Fruit fly (Drosophila melanogaster) whole organism, embryonic: ENCODE data around the gene Tlk.
A peak's percentile ranks its signal among the peaks of the same experiment; 100 is the strongest.

Experiments used
- ATbp ChIP-seq: fragments of 200-800 bp; sonication (Bioruptor generic); optimal IDR thresholded peaks from 2 replicates; lab custom pipeline; 2017; ENCODE audit warnings: missing biosample characterization, mild to moderate bottlenecking, missing genetic modification characterization, missing genetic modification reagents
- Adf1 ChIP-seq: fragments of 200-800 bp; sonication (Bioruptor generic); IDR thresholded peaks from 2 replicates; pipeline ENCODE4 v1.3.6; 2022; ENCODE audit warnings: missing biosample characterization, missing genetic modification characterization
- Asciz ChIP-seq: fragments of 200-800 bp; sonication (Bioruptor generic); optimal IDR thresholded peaks from 2 replicates; lab custom pipeline; 2017; ENCODE audit warnings: missing biosample characterization, mild to moderate bottlenecking, missing genetic modification characterization, missing genetic modification reagents
- BEAF-32 ChIP-seq: fragments of 200-800 bp; sonication (Bioruptor generic); optimal IDR thresholded peaks from 3 replicates; lab custom pipeline; 2017; ENCODE audit warnings: missing biosample characterization, missing genetic modification characterization, mild to moderate bottlenecking, moderate library complexity, missing genetic modification reagents
- CG10147 ChIP-seq: fragments of 200-800 bp; sonication (Bioruptor generic); optimal IDR thresholded peaks from 2 replicates; lab custom pipeline; 2019; ENCODE audit warnings: missing biosample characterization, mild to moderate bottlenecking, missing genetic modification characterization, moderate library complexity
- CG10274 ChIP-seq: fragments of 200-800 bp; sonication (Bioruptor generic); optimal IDR thresholded peaks from 3 replicates; lab custom pipeline; 2017; ENCODE audit warnings: missing biosample characterization, mild to moderate bottlenecking, missing genetic modification characterization
- CG11247 ChIP-seq: fragments of 200-800 bp; sonication (Bioruptor generic); IDR thresholded peaks from 2 replicates; pipeline ENCODE4 v1.3.6; 2022; ENCODE audit warnings: missing biosample characterization, missing genetic modification characterization
- CG11504 ChIP-seq: fragments of 200-800 bp; sonication (Bioruptor generic); optimal IDR thresholded peaks from 3 replicates; lab custom pipeline; 2019; ENCODE audit warnings: missing biosample characterization, mild to moderate bottlenecking, missing genetic modification characterization, moderate library complexity
- CG11695 ChIP-seq: fragments of 200-800 bp; sonication (Bioruptor generic); IDR thresholded peaks from 3 replicates; pipeline ENCODE4 v1.3.6; 2022; ENCODE audit warnings: missing biosample characterization, missing genetic modification characterization
- CG12391 ChIP-seq: fragments of 200-800 bp; sonication (Bioruptor generic); optimal IDR thresholded peaks from 3 replicates; lab custom pipeline; 2018; ENCODE audit warnings: missing biosample characterization, mild to moderate bottlenecking, missing genetic modification characterization, moderate library complexity
- CG13123 ChIP-seq: fragments of 200-800 bp; sonication (Bioruptor generic); optimal IDR thresholded peaks from 2 replicates; lab custom pipeline; 2016; ENCODE audit warnings: missing biosample characterization, missing genetic modification characterization
- CG18262 ChIP-seq: fragments of 200-800 bp; optimal IDR thresholded peaks from 3 replicates; lab custom pipeline; 2019; ENCODE audit warnings: missing biosample characterization, mild to moderate bottlenecking, missing genetic modification characterization, moderate library complexity
- CG18764 ChIP-seq: fragments of 200-800 bp; sonication (Bioruptor generic); optimal IDR thresholded peaks from 3 replicates; lab custom pipeline; 2016; ENCODE audit warnings: missing biosample characterization, missing genetic modification characterization
- CG2116 ChIP-seq: fragments of 200-800 bp; sonication (Bioruptor generic); optimal IDR thresholded peaks from 3 replicates; lab custom pipeline; 2018; ENCODE audit warnings: missing biosample characterization, mild to moderate bottlenecking, missing genetic modification characterization
- CG2120 ChIP-seq: fragments of 200-800 bp; sonication (Bioruptor generic); optimal IDR thresholded peaks from 3 replicates; lab custom pipeline; 2016; ENCODE audit warnings: missing biosample characterization, missing genetic modification characterization
- CG2678 ChIP-seq: fragments of 200-800 bp; sonication (Bioruptor generic); optimal IDR thresholded peaks from 3 replicates; lab custom pipeline; 2019; ENCODE audit warnings: missing biosample characterization, mild to moderate bottlenecking, missing genetic modification characterization, moderate library complexity
- CG31441 ChIP-seq: fragments of 200-800 bp; sonication (Bioruptor generic); IDR thresholded peaks from 2 replicates; pipeline ENCODE4 v1.3.6; 2022; ENCODE audit warnings: missing biosample characterization, missing genetic modification characterization
- CG32772 ChIP-seq: fragments of 200-800 bp; sonication (Bioruptor generic); IDR thresholded peaks from 2 replicates; pipeline ENCODE4 v1.3.6; 2022; ENCODE audit warnings: missing biosample characterization, missing genetic modification characterization
- CG34422 ChIP-seq: fragments of 200-800 bp; sonication (Bioruptor generic); IDR thresholded peaks from 3 replicates; pipeline ENCODE4 v1.3.6; 2022; ENCODE audit warnings: missing biosample characterization, missing genetic modification characterization
- CoRest ChIP-seq: fragments of 200-800 bp; sonication (Bioruptor generic); optimal IDR thresholded peaks from 3 replicates; lab custom pipeline; 2018; ENCODE audit warnings: missing biosample characterization, mild to moderate bottlenecking, missing genetic modification characterization, moderate library complexity
- Dbx ChIP-seq: fragments of 200-800 bp; sonication (Bioruptor generic); IDR thresholded peaks from 3 replicates; pipeline ENCODE4 v1.3.6; 2022; ENCODE audit warnings: missing biosample characterization, missing genetic modification characterization
- Dref ChIP-seq: fragments of 200-800 bp; sonication (Bioruptor generic); IDR thresholded peaks from 2 replicates; pipeline ENCODE4 v1.3.6; 2022; ENCODE audit warnings: missing biosample characterization, missing genetic modification characterization
- Fer2 ChIP-seq: fragments of 200-800 bp; sonication (Bioruptor generic); optimal IDR thresholded peaks from 2 replicates; lab custom pipeline; 2018; ENCODE audit warnings: missing biosample characterization, mild to moderate bottlenecking, missing genetic modification characterization, moderate library complexity
- Gug ChIP-seq: fragments of 200-800 bp; sonication (Bioruptor generic); IDR thresholded peaks from 4 replicates; pipeline ENCODE4 v1.3.6; 2022; ENCODE audit warnings: missing biosample characterization, missing genetic modification characterization
- HHEX ChIP-seq: fragments of 200-800 bp; sonication (Bioruptor generic); optimal IDR thresholded peaks from 3 replicates; lab custom pipeline; 2017; ENCODE audit warnings: missing biosample characterization, mild to moderate bottlenecking, missing genetic modification characterization, missing genetic modification reagents
- HLHmδ ChIP-seq: fragments of 200-800 bp; sonication (Bioruptor generic); optimal IDR thresholded peaks from 2 replicates; lab custom pipeline; 2018; ENCODE audit warnings: missing biosample characterization, mild to moderate bottlenecking, missing genetic modification characterization, moderate library complexity
- Hey ChIP-seq: fragments of 200-800 bp; sonication (Bioruptor generic); optimal IDR thresholded peaks from 3 replicates; lab custom pipeline; 2018; ENCODE audit warnings: missing biosample characterization, mild to moderate bottlenecking, missing genetic modification characterization
- Hr3 ChIP-seq: fragments of 200-800 bp; sonication (Bioruptor generic); optimal IDR thresholded peaks from 3 replicates; lab custom pipeline; 2016; ENCODE audit warnings: missing biosample characterization, missing genetic modification characterization
- Lpt ChIP-seq: fragments of >200 bp; optimal IDR thresholded peaks from 2 replicates; lab custom pipeline; 2018; ENCODE audit warnings: missing biosample characterization, missing genetic modification characterization
- Meics ChIP-seq: fragments of 200-800 bp; sonication (Bioruptor generic); optimal IDR thresholded peaks from 2 replicates; lab custom pipeline; 2017; ENCODE audit warnings: missing biosample characterization, mild to moderate bottlenecking, missing genetic modification characterization
- Mrtf ChIP-seq: fragments of 200-800 bp; sonication (Bioruptor generic); IDR thresholded peaks from 3 replicates; pipeline ENCODE4 v1.3.6; 2022; ENCODE audit warnings: missing biosample characterization, missing genetic modification characterization
- Sox102F ChIP-seq: fragments of 200-800 bp; sonication (Bioruptor generic); optimal IDR thresholded peaks from 2 replicates; lab custom pipeline; 2018; ENCODE audit warnings: missing biosample characterization, mild to moderate bottlenecking, missing genetic modification characterization, moderate library complexity
- Sry-δ ChIP-seq: fragments of 200-800 bp; sonication (Bioruptor generic); optimal IDR thresholded peaks from 2 replicates; lab custom pipeline; 2016; ENCODE audit warnings: missing biosample characterization, missing genetic modification characterization
- Vsx1 ChIP-seq: fragments of 200-800 bp; sonication (Bioruptor generic); optimal IDR thresholded peaks from 2 replicates; lab custom pipeline; 2017; ENCODE audit warnings: missing biosample characterization, mild to moderate bottlenecking, missing genetic modification characterization, missing genetic modification reagents
- btn ChIP-seq: fragments of 200-800 bp; sonication (Bioruptor generic); optimal IDR thresholded peaks from 2 replicates; lab custom pipeline; 2016; ENCODE audit warnings: missing biosample characterization, missing genetic modification characterization
- cg ChIP-seq: fragments of 200-800 bp; sonication (Bioruptor generic); optimal IDR thresholded peaks from 3 replicates; lab custom pipeline; 2019; ENCODE audit warnings: missing biosample characterization, mild to moderate bottlenecking, missing genetic modification characterization, moderate library complexity
- chinmo ChIP-seq: fragments of 200-800 bp; sonication (Bioruptor generic); IDR thresholded peaks from 4 replicates; pipeline ENCODE4 v1.3.6; 2022; ENCODE audit warnings: missing biosample characterization, missing genetic modification characterization; ENCODE audit not compliant: partially characterized antibody
- crc ChIP-seq: fragments of 200-800 bp; sonication (Bioruptor generic); optimal IDR thresholded peaks from 2 replicates; lab custom pipeline; 2016; ENCODE audit warnings: missing biosample characterization, missing genetic modification characterization
- danr ChIP-seq: fragments of 200-800 bp; sonication (Bioruptor generic); IDR thresholded peaks from 2 replicates; pipeline ENCODE4 v1.3.6; 2022; ENCODE audit warnings: missing biosample characterization, missing genetic modification characterization
- ewg ChIP-seq: fragments of 200-800 bp; sonication (Bioruptor generic); optimal IDR thresholded peaks from 3 replicates; lab custom pipeline; 2017; ENCODE audit warnings: mild to moderate bottlenecking, missing biosample characterization, missing genetic modification reagents, missing genetic modification characterization
- h ChIP-seq: fragments of >200 bp; optimal IDR thresholded peaks from 2 replicates; lab custom pipeline; 2017
- ken ChIP-seq: fragments of 200-800 bp; sonication (Bioruptor generic); IDR thresholded peaks from 3 replicates; pipeline ENCODE4 v1.3.6; 2022; ENCODE audit warnings: missing biosample characterization, missing genetic modification characterization
- odd ChIP-seq: fragments of 200-800 bp; sonication (Bioruptor generic); optimal IDR thresholded peaks from 2 replicates; lab custom pipeline; 2017; ENCODE audit warnings: missing biosample characterization, mild to moderate bottlenecking, missing genetic modification characterization
- phol ChIP-seq: fragments of 200-800 bp; sonication (Bioruptor generic); optimal IDR thresholded peaks from 3 replicates; lab custom pipeline; 2018; ENCODE audit warnings: missing biosample characterization, mild to moderate bottlenecking, missing genetic modification characterization, moderate library complexity
- psq ChIP-seq: fragments of 200-800 bp; sonication (Bioruptor generic); optimal IDR thresholded peaks from 2 replicates; lab custom pipeline; 2017; ENCODE audit warnings: missing biosample characterization, missing genetic modification characterization
- run ChIP-seq: fragments of 200-800 bp; sonication (Bioruptor generic); optimal IDR thresholded peaks from 3 replicates; lab custom pipeline; 2018; ENCODE audit warnings: missing biosample characterization, mild to moderate bottlenecking, missing genetic modification characterization
- sr ChIP-seq: fragments of 200-800 bp; sonication (Bioruptor generic); IDR thresholded peaks from 3 replicates; pipeline ENCODE4 v1.3.6; 2022; ENCODE audit warnings: missing biosample characterization, missing genetic modification characterization
- toy ChIP-seq: fragments of 200-800 bp; sonication (Bioruptor generic); IDR thresholded peaks from 2 replicates; pipeline ENCODE4 v1.3.6; 2022; ENCODE audit warnings: missing biosample characterization, missing genetic modification characterization
- twi ChIP-seq: fragments of 200-800 bp; optimal IDR thresholded peaks from 2 replicates; lab custom pipeline; 2019; ENCODE audit warnings: missing biosample characterization, mild to moderate bottlenecking, missing genetic modification characterization, moderate library complexity
- tx ChIP-seq: fragments of 200-800 bp; sonication (Bioruptor generic); optimal IDR thresholded peaks from 2 replicates; lab custom pipeline; 2016; ENCODE audit warnings: missing biosample characterization, missing genetic modification characterization

The Tlk gene

dm6 chrX:3761318-3762081, 41.7 kb downstream of the Tlk start (continued):
- peak; percentile 61 for TF ChIP-seq CG11504
- peak; percentile 45 for TF ChIP-seq CG2120 (GFP tag; lab: Kevin White, UChicago)
- peak; percentile 18 for TF ChIP-seq Meics
- TF ChIP-seq h (lab: Kevin White, UChicago): no peak
- no peak for TF ChIP-seq tx
- TF ChIP-seq Vsx1 (GFP tag; lab: Kevin White, UChicago): peak; percentile 19
- TF ChIP-seq Lpt: no peak
- no peak for TF ChIP-seq CG18764 (GFP tag; lab: Kevin White, UChicago)
- TF ChIP-seq chinmo (GFP tag; lab: Robert Waterston, UW): no peak
- no peak for TF ChIP-seq Fer2 (tag; lab: Kevin White, UChicago)
- TF ChIP-seq odd (GFP tag; lab: Kevin White, UChicago): no peak
- TF ChIP-seq crc: peak; percentile 24
- TF ChIP-seq danr: 0 out of 2 replicates have a peak, but pooled peaks have one; percentile 23
- TF ChIP-seq sr (GFP tag; lab: Robert Waterston, UW): no peak
- TF ChIP-seq CG10147 (GFP tag; lab: Kevin White, UChicago): no peak
- no peak for TF ChIP-seq Dbx
- no peak for TF ChIP-seq BEAF-32 (GFP tag; lab: Kevin White, UChicago)
- no peak for TF ChIP-seq Dref (GFP tag; lab: Robert Waterston, UW)
- peak; percentile 11 for TF ChIP-seq phol (tag; lab: Kevin White, UChicago)
- no peak for TF ChIP-seq psq (GFP tag; lab: Kevin White, UChicago)
- TF ChIP-seq HLHmδ (GFP tag; lab: Kevin White, UChicago): no peak
- peak; percentile 27 for TF ChIP-seq CoRest (tag; lab: Kevin White, UChicago)
- peak; percentile 58; the same call in 1 of the 3 replicates for TF ChIP-seq CG11695 (GFP tag; lab: Robert Waterston, UW)
- no peak for TF ChIP-seq btn
- peak; percentile 63 for TF ChIP-seq cg (GFP tag; lab: Kevin White, UChicago)
- no peak for TF ChIP-seq Asciz (GFP tag; lab: Kevin White, UChicago)
- peak; percentile 33 for TF ChIP-seq Sox102F (GFP tag; lab: Kevin White, UChicago)
- no peak for TF ChIP-seq CG32772 (GFP tag; lab: Robert Waterston, UW)
- TF ChIP-seq Hr3 (GFP tag; lab: Kevin White, UChicago): no peak
- peak; percentile 63 for TF ChIP-seq CG2678 (tag; lab: Kevin White, UChicago)
- peak; percentile 2 for TF ChIP-seq Sry-δ (GFP tag; lab: Kevin White, UChicago)
- TF ChIP-seq CG31441 (GFP tag; lab: Robert Waterston, UW): peak; percentile 33; the same call in 1 of the 2 replicates
- peak; percentile 14; the same call in 1 of the 3 replicates for TF ChIP-seq CG34422
- peak; percentile 13 for TF ChIP-seq CG12391
- TF ChIP-seq HHEX (GFP tag; lab: Kevin White, UChicago): peak; percentile 6
- no peak for TF ChIP-seq twi (tag; lab: Kevin White, UChicago)
- peak; percentile 2 for TF ChIP-seq CG10274 (GFP tag; lab: Kevin White, UChicago)
- peak; percentile 25 for TF ChIP-seq CG18262 (tag; lab: Kevin White, UChicago)
- peak; percentile 59 for TF ChIP-seq Adf1 (GFP tag; lab: Robert Waterston, UW)
- TF ChIP-seq ewg (GFP tag; lab: Kevin White, UChicago): no peak
- TF ChIP-seq CG2116: no peak
- TF ChIP-seq CG11247 (GFP tag; lab: Robert Waterston, UW): no peak
- TF ChIP-seq Mrtf (GFP tag; lab: Robert Waterston, UW): no peak
- TF ChIP-seq ken: no peak
- TF ChIP-seq ATbp (GFP tag; lab: Kevin White, UChicago): no peak
- TF ChIP-seq Gug: 0 out of 4 replicates have a peak, but pooled peaks have one; percentile 4
- no peak for TF ChIP-seq run (tag; lab: Kevin White, UChicago)
- TF ChIP-seq CG13123 (GFP tag; lab: Kevin White, UChicago): no peak
- TF ChIP-seq Hey (tag; lab: Kevin White, UChicago): no peak
- no peak for TF ChIP-seq toy
